Worm (Caenorhabditis elegans): ENCODE measurements around the gene Y60A3A.24.
A peak's percentile ranks its signal among the peaks of the same experiment; 100 is the strongest.

The Y60A3A.24 gene

ce11 chrV:19994665-19995064 is 13.0 kb upstream of the Y60A3A.24 start:
- peak; percentile 4 for TF ChIP-seq elt-2 (tag; optimal IDR thresholded peaks at IDR 0.05)
- TF ChIP-seq sox-4 (tag; optimal IDR thresholded peaks at IDR 0.05), result no peak

ce11 chrV:19994093-19994492 is 12.4 kb upstream of the Y60A3A.24 start, which contains the start of gene Y60A3A.25:
TSS of gene Y60A3A.25 (minus strand) at chrV:19994193.
- TF ChIP-seq F16B12.6 (tag; optimal IDR thresholded peaks at IDR 0.05) (no peak), dpl-1 (GFP tag; optimal IDR thresholded peaks at IDR 0.05) (no peak), nhr-237 (tag; optimal IDR thresholded peaks at IDR 0.05) (no peak), hlh-17 (GFP tag; optimal IDR thresholded peaks at IDR 0.05; ENCODE audit: borderline replicate concordance) (no peak), efl-1 (optimal IDR thresholded peaks at IDR 0.05) (no peak), efl-1 (GFP tag; optimal IDR thresholded peaks at IDR 0.05 in 1 of 2) (no peak), fkh-4 (tag; optimal IDR thresholded peaks at IDR 0.05; ENCODE audit: borderline replicate concordance) (no peak), unc-30 (tag; optimal IDR thresholded peaks at IDR 0.05) (no peak), ces-1 (GFP tag; optimal IDR thresholded peaks at IDR 0.05) (no peak), snu-23 (GFP tag; optimal IDR thresholded peaks at IDR 0.05) (no peak), irx-1 (tag; optimal IDR thresholded peaks at IDR 0.05) (no peak), elt-3 (tag; optimal IDR thresholded peaks at IDR 0.05) (no peak)

- TF ChIP-seq Y116A8C.19 (tag; optimal IDR thresholded peaks at IDR 0.05; ENCODE audit: borderline replicate concordance) (no peak), hlh-4 (tag; optimal IDR thresholded peaks at IDR 0.05) (no peak), nhr-11 (tag; optimal IDR thresholded peaks at IDR 0.05) (no peak), isw-1 (GFP tag; IDR thresholded peaks at IDR 0.05) (no peak)
These were observed 6.0 kb upstream of the Y60A3A.24 start, which contains the start of gene sri-67 for ce11 chrV:19987684-19988083. TSS of gene sri-67 (plus strand) at chrV:19987984.

ce11 chrV:19986788-19987187 is 5.1 kb upstream of the Y60A3A.24 start:
- TF ChIP-seq ama-1 (optimal IDR thresholded peaks at IDR 0.05) (no peak), efl-1 (optimal IDR thresholded peaks at IDR 0.05) (no peak), efl-1 (GFP tag; optimal IDR thresholded peaks at IDR 0.05 in 1 of 2) (peak in 1 of 2 experiments; percentile 24)

ce11 chrV:19986213-19986612 is 4.5 kb upstream of the Y60A3A.24 start, which contains the start of gene clec-260:
TSS of gene clec-260 (minus strand) at chrV:19986313.
- TF ChIP-seq egl-27 (tag; optimal IDR thresholded peaks at IDR 0.05), result no peak
- TF ChIP-seq elt-3 (tag; optimal IDR thresholded peaks at IDR 0.05), result no peak
- TF ChIP-seq irx-1 (tag; optimal IDR thresholded peaks at IDR 0.05), result no peak
- no peak for TF ChIP-seq ceh-82 (tag; optimal IDR thresholded peaks at IDR 0.05)
- TF ChIP-seq hlh-17 (GFP tag; optimal IDR thresholded peaks at IDR 0.05; ENCODE audit: borderline replicate concordance), result no peak
- no peak for TF ChIP-seq egl-13 (tag; optimal IDR thresholded peaks at IDR 0.05)
- no peak for TF ChIP-seq vab-15 (tag; optimal IDR thresholded peaks at IDR 0.05)
- no peak for TF ChIP-seq tlp-1 (tag; optimal IDR thresholded peaks at IDR 0.05)

- TF ChIP-seq efl-1 (optimal IDR thresholded peaks at IDR 0.05), result no peak
- no peak for TF ChIP-seq efl-1 (GFP tag; optimal IDR thresholded peaks at IDR 0.05 in 1 of 2)
- no peak for TF ChIP-seq lin-13 (GFP tag; optimal IDR thresholded peaks at IDR 0.05)
- no peak for TF ChIP-seq mef-2 (tag; optimal IDR thresholded peaks at IDR 0.05)
- TF ChIP-seq pqm-1 (tag; optimal IDR thresholded peaks at IDR 0.05), result no peak
- TF ChIP-seq nhr-19 (GFP tag; conservative IDR thresholded peaks at IDR 0.05), result no peak
- TF ChIP-seq egl-27 (tag; optimal IDR thresholded peaks at IDR 0.05), result no peak
- no peak for TF ChIP-seq ceh-63 (GFP tag; optimal IDR thresholded peaks at IDR 0.05)
- TF ChIP-seq unc-98 (GFP tag; IDR thresholded peaks at IDR 0.05), result no peak
- no peak for TF ChIP-seq sup-37 (GFP tag; optimal IDR thresholded peaks at IDR 0.05)
- TF ChIP-seq hpl-2 (GFP tag; optimal IDR thresholded peaks at IDR 0.05), result no peak
- TF ChIP-seq skn-1 (tag; optimal IDR thresholded peaks at IDR 0.05), result no peak
- no peak for TF ChIP-seq elt-3 (tag; optimal IDR thresholded peaks at IDR 0.05)
These were observed 3.5 kb downstream of the Y60A3A.24 start, which contains the start of gene srh-183 for ce11 chrV:19978220-19978619. TSS of gene srh-183 (minus strand) at chrV:19978320.
